Worm (Caenorhabditis elegans): ENCODE measurements around the gene K03B4.6.

K03B4.6 gene

ce11 chrV:4648527-4648926, 27.5 kb downstream of the K03B4.6 start, which contains the start of gene F41F3.8:
F41F3.8 (plus strand) TSS chrV:4648827.
- TF ChIP-seq sem-2 (GFP tag; optimal IDR thresholded peaks at IDR 0.05) (no peak), elt-3 (tag; optimal IDR thresholded peaks at IDR 0.05) (no peak), nhr-2 (tag; optimal IDR thresholded peaks at IDR 0.05) (no peak), nhr-12 (tag; optimal IDR thresholded peaks at IDR 0.05) (no peak), mls-2 (tag; optimal IDR thresholded peaks at IDR 0.05) (no peak), nhr-28 (tag; optimal IDR thresholded peaks at IDR 0.05) (no peak)

ce11 chrV:4647857-4648256, 28.1 kb downstream of the K03B4.6 start, which contains the start of gene F41F3.3:
F41F3.3 (minus strand) TSS chrV:4648239.
- no peak for TF ChIP-seq ceh-43 (GFP tag; optimal IDR thresholded peaks at IDR 0.05)
- peak; percentile 14 for TF ChIP-seq sem-2 (GFP tag; optimal IDR thresholded peaks at IDR 0.05)
- TF ChIP-seq bed-3 (GFP tag; optimal IDR thresholded peaks at IDR 0.05) = peak; percentile 57
- no peak for TF ChIP-seq ztf-11 (tag; optimal IDR thresholded peaks at IDR 0.05)
- no peak for TF ChIP-seq nhr-12 (tag; optimal IDR thresholded peaks at IDR 0.05)
- TF ChIP-seq flh-1 (GFP tag; optimal IDR thresholded peaks at IDR 0.05) = no peak
- TF ChIP-seq snpc-4 (tag; optimal IDR thresholded peaks at IDR 0.05) = no peak
- TF ChIP-seq pha-4 (tag; optimal IDR thresholded peaks at IDR 0.05) = no peak
- TF ChIP-seq nhr-76 (tag; optimal IDR thresholded peaks at IDR 0.05) = no peak
- peak; percentile 15 for TF ChIP-seq drap-1 (GFP tag; optimal IDR thresholded peaks at IDR 0.05)
- no peak for TF ChIP-seq unc-39 (tag; optimal IDR thresholded peaks at IDR 0.05)
- TF ChIP-seq nhr-237 (tag; optimal IDR thresholded peaks at IDR 0.05) = no peak
- TF ChIP-seq lin-13 (tag; optimal IDR thresholded peaks at IDR 0.05) = no peak
- no peak for TF ChIP-seq mep-1 (tag; optimal IDR thresholded peaks at IDR 0.05)
- peak; percentile 34 for TF ChIP-seq M03D4.4 (tag; optimal IDR thresholded peaks at IDR 0.05)
- no peak for TF ChIP-seq ces-1 (GFP tag; optimal IDR thresholded peaks at IDR 0.05)
- no peak for TF ChIP-seq zip-8 (tag; optimal IDR thresholded peaks at IDR 0.05)
- TF ChIP-seq unc-62 (GFP tag; optimal IDR thresholded peaks at IDR 0.05) = no peak
- no peak for TF ChIP-seq nhr-28 (tag; optimal IDR thresholded peaks at IDR 0.05)
- TF ChIP-seq lin-32 (GFP tag; optimal IDR thresholded peaks at IDR 0.05) = peak; percentile 23
- TF ChIP-seq tbx-8 (GFP tag; optimal IDR thresholded peaks at IDR 0.05) = no peak
- no peak for TF ChIP-seq nhr-2 (tag; optimal IDR thresholded peaks at IDR 0.05)
- TF ChIP-seq elt-3 (tag; optimal IDR thresholded peaks at IDR 0.05) = no peak
- TF ChIP-seq hlh-1 (tag; optimal IDR thresholded peaks at IDR 0.05) = no peak
- no peak for TF ChIP-seq ham-2 (GFP tag; optimal IDR thresholded peaks at IDR 0.05)
- peak; percentile 18 for TF ChIP-seq unc-120 (tag; optimal IDR thresholded peaks at IDR 0.05; ENCODE audit: poor library complexity, severe bottlenecking)
- no peak for TF ChIP-seq mab-5 (tag; optimal IDR thresholded peaks at IDR 0.05)
- peak; percentile 68 for TF ChIP-seq mls-2 (tag; optimal IDR thresholded peaks at IDR 0.05)
- no peak for TF ChIP-seq elt-1 (tag; optimal IDR thresholded peaks at IDR 0.05; ENCODE audit: borderline replicate concordance, insufficient read depth)
- no peak for TF ChIP-seq ceh-83 (GFP tag; optimal IDR thresholded peaks at IDR 0.05)
- no peak for TF ChIP-seq cnd-1 (tag; optimal IDR thresholded peaks at IDR 0.05)
- TF ChIP-seq ceh-39 (tag; optimal IDR thresholded peaks at IDR 0.05) = no peak
- no peak for TF ChIP-seq lsy-2 (tag; optimal IDR thresholded peaks at IDR 0.05)
- TF ChIP-seq blmp-1 (tag; optimal IDR thresholded peaks at IDR 0.05) = no peak
- peak; percentile 64 for TF ChIP-seq sptf-1 (tag; optimal IDR thresholded peaks at IDR 0.05)

ce11 chrV:4647279-4647819, 28.6 kb downstream of the K03B4.6 start:
- TF ChIP-seq nhr-237 (tag; optimal IDR thresholded peaks at IDR 0.05) (peak; percentile 55), elt-3 (tag; optimal IDR thresholded peaks at IDR 0.05) (no peak)

ce11 chrV:4642691-4643090, 33.3 kb downstream of the K03B4.6 start, which contains the start of gene soc-1:
soc-1 (plus strand) TSS chrV:4642952.
- TF ChIP-seq pha-4 (tag; optimal IDR thresholded peaks at IDR 0.05) (no peak), unc-120 (tag; optimal IDR thresholded peaks at IDR 0.05; ENCODE audit: poor library complexity, severe bottlenecking) (no peak), blmp-1 (tag; optimal IDR thresholded peaks at IDR 0.05) (no peak), mls-2 (tag; optimal IDR thresholded peaks at IDR 0.05) (no peak), sptf-1 (tag; optimal IDR thresholded peaks at IDR 0.05) (no peak)
